4 worm cellular contexts compared by ENCODE assay signal in the genomic region with DNA sequence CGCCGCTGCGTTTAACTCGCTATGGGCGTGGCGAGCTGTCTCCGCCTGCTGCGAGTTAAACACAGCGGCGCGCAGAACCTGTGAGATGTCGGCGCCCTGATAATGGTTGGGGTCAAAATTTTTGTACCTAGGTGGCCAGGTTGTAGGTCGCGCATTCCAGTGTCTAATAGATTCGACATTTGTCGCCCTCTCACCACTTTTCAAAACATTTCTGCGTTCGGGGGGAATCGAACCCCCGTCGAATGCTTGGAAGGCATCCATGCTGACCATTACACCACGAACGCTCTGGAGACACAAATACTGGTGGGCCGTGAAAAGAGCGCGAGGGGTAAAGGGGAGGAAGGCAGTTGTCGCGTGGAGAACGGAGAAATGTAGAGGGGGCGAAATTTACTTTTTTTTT.
A peak's percentile ranks its signal among the peaks of the same experiment; 100 is the strongest.
TF ChIP-seq lines count a peak whose summit lies in the region.

No protein-coding gene starts in this region.

TF ChIP-seq in whole organism, L2 larva, 48 proteins besides CTCF, POLR2A, EP300 and RAD21 (continues in another document):
- TF ChIP-seq fos-1 (tag; optimal IDR thresholded peaks at IDR 0.05; lab: Kevin White, UChicago), result peak; percentile 53
- TF ChIP-seq blmp-1 (tag; optimal IDR thresholded peaks at IDR 0.05; lab: Kevin White, UChicago; ENCODE audit: insufficient read depth), result no peak
- no peak for TF ChIP-seq ztf-11 (tag; optimal IDR thresholded peaks at IDR 0.05; lab: Kevin White, UChicago)
- TF ChIP-seq sma-9 (GFP tag; optimal IDR thresholded peaks at IDR 0.05; lab: Kevin White, UChicago), result peak; percentile 56
- no peak for TF ChIP-seq sma-9 (tag; optimal IDR thresholded peaks at IDR 0.05; lab: Kevin White, UChicago)
- peak; percentile 69 for TF ChIP-seq nhr-129 (tag; optimal IDR thresholded peaks at IDR 0.05; lab: Kevin White, UChicago)
- peak; percentile 36 to 44 for TF ChIP-seq lsy-2 (tag; optimal IDR thresholded peaks at IDR 0.05; lab: Kevin White, UChicago)
- no peak for TF ChIP-seq elt-3 (tag; optimal IDR thresholded peaks at IDR 0.05; lab: Kevin White, UChicago)
- no peak for TF ChIP-seq nhr-23 (tag; optimal IDR thresholded peaks at IDR 0.05; lab: Kevin White, UChicago)
- TF ChIP-seq unc-62 (GFP tag; optimal IDR thresholded peaks at IDR 0.05; lab: Kevin White, UChicago), result no peak
- no peak for TF ChIP-seq nhr-10 (tag; optimal IDR thresholded peaks at IDR 0.05; lab: Kevin White, UChicago)
- peak; percentile 21 for TF ChIP-seq zag-1 (tag; optimal IDR thresholded peaks at IDR 0.05; lab: Kevin White, UChicago)
- peak; percentile 64 for TF ChIP-seq F13H6.1 (tag; optimal IDR thresholded peaks at IDR 0.05; lab: Kevin White, UChicago)
- no peak for TF ChIP-seq ZK546.5 (tag; optimal IDR thresholded peaks at IDR 0.05; lab: Kevin White, UChicago)
- TF ChIP-seq nhr-21 (tag; optimal IDR thresholded peaks at IDR 0.05; lab: Kevin White, UChicago), result peak; percentile 67
- TF ChIP-seq nhr-77 (tag; optimal IDR thresholded peaks at IDR 0.05; lab: Kevin White, UChicago), result peak; percentile 1
- no peak for TF ChIP-seq ceh-16 (tag; optimal IDR thresholded peaks at IDR 0.05; lab: Kevin White, UChicago)
- TF ChIP-seq sem-4 (tag; optimal IDR thresholded peaks at IDR 0.05; lab: Kevin White, UChicago), result peak; percentile 10
- peak; percentile 45 for TF ChIP-seq Y55F3AM.14 (GFP tag; optimal IDR thresholded peaks at IDR 0.05; lab: Kevin White, UChicago)
- TF ChIP-seq snpc-4 (tag; optimal IDR thresholded peaks at IDR 0.05; lab: Kevin White, UChicago), result peak; percentile 43
- TF ChIP-seq mdl-1 (tag; optimal IDR thresholded peaks at IDR 0.05; lab: Kevin White, UChicago), result peak in 1 of 2 experiments; percentile 33
- TF ChIP-seq mbf-1 (tag; optimal IDR thresholded peaks at IDR 0.05; lab: Kevin White, UChicago), result no peak

TF ChIP-seq in whole organism, L4 larva, 104 proteins besides CTCF, POLR2A, EP300 and RAD21 (continues in another document):
- TF ChIP-seq dpl-1 (GFP tag; optimal IDR thresholded peaks at IDR 0.05; lab: Kevin White, UChicago) (peak; percentile 4), hif-1 (tag; optimal IDR thresholded peaks at IDR 0.05; lab: Kevin White, UChicago) (peak in 1 of 2 experiments; percentile 25), daf-19 (GFP tag; conservative IDR thresholded peaks at IDR 0.05; lab: Robert Waterston, UW) (no peak), ZK546.5 (tag; optimal IDR thresholded peaks at IDR 0.05; lab: Kevin White, UChicago) (no peak), nhr-25 (tag; optimal IDR thresholded peaks at IDR 0.05; lab: Kevin White, UChicago; ENCODE audit: borderline replicate concordance, insufficient read depth) (no peak), D1046.2 (GFP tag; IDR thresholded peaks at IDR 0.05; lab: Robert Waterston, UW) (0 out of 2 replicates have a peak, but pooled peaks have one; percentile 67), zip-11 (GFP tag; IDR thresholded peaks at IDR 0.05; lab: Robert Waterston, UW) (0 out of 2 replicates have a peak, but pooled peaks have one; percentile 43), ceh-20 (GFP tag; IDR thresholded peaks at IDR 0.05; lab: Robert Waterston, UW) (peak; percentile 76; the same call in 1 of the 2 replicates), unc-62 (GFP tag; optimal IDR thresholded peaks at IDR 0.05 in 1 of 2; lab: Kevin White, UChicago) (peak in 1 of 2 experiments; percentile 47), unc-62 (tag; optimal IDR thresholded peaks at IDR 0.05; lab: Kevin White, UChicago) (no peak), R02D3.7 (tag; optimal IDR thresholded peaks at IDR 0.05; lab: Kevin White, UChicago) (no peak), ctbp-1 (GFP tag; IDR thresholded peaks at IDR 0.05; lab: Robert Waterston, UW) (peak; percentile 78), ceh-28 (tag; optimal IDR thresholded peaks at IDR 0.05; lab: Kevin White, UChicago) (no peak), lin-15B (tag; optimal IDR thresholded peaks at IDR 0.05; lab: Kevin White, UChicago) (no peak), lim-7 (GFP tag; IDR thresholded peaks at IDR 0.05; lab: Robert Waterston, UW) (peak; percentile 88), skn-1 (tag; optimal IDR thresholded peaks at IDR 0.05; lab: Kevin White, UChicago) (no peak), dve-1 (tag; optimal IDR thresholded peaks at IDR 0.05; lab: Kevin White, UChicago; ENCODE audit: insufficient read depth) (peak; percentile 43), nhr-77 (tag; optimal IDR thresholded peaks at IDR 0.05; lab: Kevin White, UChicago) (peak; percentile 30), dmd-9 (GFP tag; IDR thresholded peaks at IDR 0.05; lab: Robert Waterston, UW) (peak; percentile 91), Y75B8A.6 (GFP tag; IDR thresholded peaks at IDR 0.05; lab: Robert Waterston, UW) (peak; percentile 75; the same call in 1 of the 2 replicates), mep-1 (tag; optimal IDR thresholded peaks at IDR 0.05; lab: Kevin White, UChicago) (peak; percentile 82)

TF ChIP-seq in whole organism, late embryonic, 69 proteins besides CTCF, POLR2A, EP300 and RAD21 (continues in another document):
- TF ChIP-seq ceh-34 (tag; optimal IDR thresholded peaks at IDR 0.05; lab: Kevin White, UChicago), result peak; percentile 89
- TF ChIP-seq F13H6.1 (tag; optimal IDR thresholded peaks at IDR 0.05; lab: Kevin White, UChicago), result peak; percentile 58
- no peak for TF ChIP-seq K09A11.1 (tag; optimal IDR thresholded peaks at IDR 0.05; lab: Kevin White, UChicago; ENCODE audit: insufficient read depth)
- TF ChIP-seq che-1 (tag; optimal IDR thresholded peaks at IDR 0.05; lab: Kevin White, UChicago), result peak; percentile 86
- peak; percentile 66 for TF ChIP-seq pqm-1 (tag; optimal IDR thresholded peaks at IDR 0.05; lab: Kevin White, UChicago)
- peak; percentile 76 for TF ChIP-seq ceh-18 (tag; optimal IDR thresholded peaks at IDR 0.05; lab: Kevin White, UChicago)
- TF ChIP-seq hlh-8 (tag; optimal IDR thresholded peaks at IDR 0.05; lab: Kevin White, UChicago), result peak; percentile 56
- peak; percentile 80 for TF ChIP-seq tbx-2 (tag; optimal IDR thresholded peaks at IDR 0.05; lab: Kevin White, UChicago)
- peak; percentile 68 for TF ChIP-seq ceh-31 (tag; optimal IDR thresholded peaks at IDR 0.05; lab: Kevin White, UChicago)
- TF ChIP-seq ceh-45 (GFP tag; IDR thresholded peaks at IDR 0.05; lab: Robert Waterston, UW), result peak; percentile 72
- TF ChIP-seq C38D4.7 (GFP tag; optimal IDR thresholded peaks at IDR 0.05; lab: Kevin White, UChicago), result peak; percentile 78
- peak; percentile 68 for TF ChIP-seq ceh-2 (tag; optimal IDR thresholded peaks at IDR 0.05; lab: Kevin White, UChicago)
- TF ChIP-seq ztf-16 (tag; optimal IDR thresholded peaks at IDR 0.05; lab: Kevin White, UChicago), result peak; percentile 84
- no peak for TF ChIP-seq ama-1 (optimal IDR thresholded peaks at IDR 0.05; lab: Kevin White, UChicago)
- TF ChIP-seq syd-9 (tag; optimal IDR thresholded peaks at IDR 0.05; lab: Kevin White, UChicago), result peak; percentile 83
- TF ChIP-seq T23F11.4 (GFP tag; optimal IDR thresholded peaks at IDR 0.05; lab: Kevin White, UChicago), result peak; percentile 60
- TF ChIP-seq ceh-24 (tag; optimal IDR thresholded peaks at IDR 0.05; lab: Kevin White, UChicago), result no peak
- TF ChIP-seq ceh-30 (tag; optimal IDR thresholded peaks at IDR 0.05; lab: Kevin White, UChicago), result peak; percentile 17
- peak; percentile 79 for TF ChIP-seq nhr-232 (tag; optimal IDR thresholded peaks at IDR 0.05; lab: Kevin White, UChicago)
- TF ChIP-seq ceh-48 (tag; optimal IDR thresholded peaks at IDR 0.05; lab: Kevin White, UChicago), result peak; percentile 70
- TF ChIP-seq ceh-6 (GFP tag; optimal IDR thresholded peaks at IDR 0.05; lab: Kevin White, UChicago), result peak; percentile 90
- TF ChIP-seq ceh-22 (tag; optimal IDR thresholded peaks at IDR 0.05; lab: Kevin White, UChicago), result no peak
- peak; percentile 80 for TF ChIP-seq elt-4 (tag; optimal IDR thresholded peaks at IDR 0.05; lab: Kevin White, UChicago)
- peak; percentile 77 for TF ChIP-seq unc-86 (tag; optimal IDR thresholded peaks at IDR 0.05; lab: Kevin White, UChicago)

TF ChIP-seq in whole organism, mixed stage, embryonic, 35 proteins besides CTCF, POLR2A, EP300 and RAD21 (continues in another document):
- TF ChIP-seq lin-32 (GFP tag; optimal IDR thresholded peaks at IDR 0.05; lab: Kevin White, UChicago) (peak; percentile 89), snpc-4 (tag; optimal IDR thresholded peaks at IDR 0.05; lab: Kevin White, UChicago) (no peak), bed-3 (GFP tag; optimal IDR thresholded peaks at IDR 0.05; lab: Kevin White, UChicago) (peak; percentile 78), ceh-43 (GFP tag; optimal IDR thresholded peaks at IDR 0.05; lab: Kevin White, UChicago) (peak; percentile 80), ceh-83 (GFP tag; optimal IDR thresholded peaks at IDR 0.05; lab: Kevin White, UChicago) (peak; percentile 89), hlh-1 (tag; optimal IDR thresholded peaks at IDR 0.05; lab: Kevin White, UChicago) (peak; percentile 55), nhr-28 (tag; optimal IDR thresholded peaks at IDR 0.05; lab: Kevin White, UChicago) (no peak), lin-13 (tag; optimal IDR thresholded peaks at IDR 0.05; lab: Kevin White, UChicago) (peak; percentile 14), blmp-1 (tag; optimal IDR thresholded peaks at IDR 0.05; lab: Kevin White, UChicago) (no peak), unc-120 (tag; optimal IDR thresholded peaks at IDR 0.05; lab: Kevin White, UChicago; ENCODE audit: poor library complexity, severe bottlenecking) (peak; percentile 85), nhr-12 (tag; optimal IDR thresholded peaks at IDR 0.05; lab: Kevin White, UChicago) (no peak), mep-1 (tag; optimal IDR thresholded peaks at IDR 0.05; lab: Kevin White, UChicago) (no peak), cnd-1 (tag; optimal IDR thresholded peaks at IDR 0.05; lab: Kevin White, UChicago) (peak; percentile 92), mab-5 (tag; optimal IDR thresholded peaks at IDR 0.05; lab: Kevin White, UChicago) (no peak), ham-2 (GFP tag; optimal IDR thresholded peaks at IDR 0.05; lab: Kevin White, UChicago) (peak; percentile 80), flh-1 (GFP tag; optimal IDR thresholded peaks at IDR 0.05; lab: Kevin White, UChicago) (peak; percentile 75), sem-2 (GFP tag; optimal IDR thresholded peaks at IDR 0.05; lab: Kevin White, UChicago) (peak; percentile 81), M03D4.4 (tag; optimal IDR thresholded peaks at IDR 0.05; lab: Kevin White, UChicago) (peak; percentile 85), drap-1 (GFP tag; optimal IDR thresholded peaks at IDR 0.05; lab: Kevin White, UChicago) (peak; percentile 94), nhr-237 (tag; optimal IDR thresholded peaks at IDR 0.05; lab: Kevin White, UChicago) (peak; percentile 26), sptf-1 (tag; optimal IDR thresholded peaks at IDR 0.05; lab: Kevin White, UChicago) (peak; percentile 94), nhr-76 (tag; optimal IDR thresholded peaks at IDR 0.05; lab: Kevin White, UChicago) (peak; percentile 42), lsy-2 (tag; optimal IDR thresholded peaks at IDR 0.05; lab: Kevin White, UChicago) (peak; percentile 6), ces-1 (GFP tag; optimal IDR thresholded peaks at IDR 0.05; lab: Kevin White, UChicago) (no peak), ceh-39 (tag; optimal IDR thresholded peaks at IDR 0.05; lab: Kevin White, UChicago) (peak; percentile 4), mls-2 (tag; optimal IDR thresholded peaks at IDR 0.05; lab: Kevin White, UChicago) (peak; percentile 92), ztf-11 (tag; optimal IDR thresholded peaks at IDR 0.05; lab: Kevin White, UChicago) (peak; percentile 14)
